Fruit fly (Drosophila melanogaster) whole organism: Measurements from ENCODE around the gene CG9555.

ENCODE experiments used
- Dll ChIP-seq: fragments of >200 bp; optimal IDR thresholded peaks from 2 replicates; lab custom pipeline; 2017
- EcR ChIP-seq, 2 experiments: fragments of >200 bp; optimal IDR thresholded peaks; 2 replicates each; lab custom pipeline; 2017; ENCODE audit warnings: missing biosample characterization in 2 of 2, missing genetic modification characterization in 2 of 2, missing genetic modification reagents in 2 of 2
- usp ChIP-seq: fragments of >200 bp; optimal IDR thresholded peaks from 2 replicates; lab custom pipeline; 2017; ENCODE audit warnings: missing biosample characterization, missing genetic modification characterization, mixed read lengths

- TF ChIP-seq Dll (lab: Kevin White, UChicago) = no peak
- TF ChIP-seq EcR (GFP tag; optimal IDR thresholded peaks at IDR 0.05; lab: Kevin White, UChicago) = no peak
- no peak for TF ChIP-seq usp (GFP tag; lab: Kevin White, UChicago)
Measured at dm6 chr2L:8947989-8948388, 43.5 kb upstream of the CG9555 start.
